Worm (Caenorhabditis elegans) whole organism, L1 larva: ENCODE data around the gene K12H6.9.
A peak's percentile ranks its signal among the peaks of the same experiment; 100 is the strongest.

Source experiments
- C16A3.4 ChIP-seq: fragments of 150-350 bp; optimal IDR thresholded peaks from 2 replicates; lab custom pipeline; 2014; ENCODE audit warnings: missing biosample characterization, missing genetic modification characterization
- Y116A8C.19 ChIP-seq: sonication (generic microtip); optimal IDR thresholded peaks from 2 replicates; lab custom pipeline; 2016; ENCODE audit warnings: missing compliant biosample characterization, missing genetic modification characterization, borderline replicate concordance
- aha-1 ChIP-seq: fragments of 150-350 bp; optimal IDR thresholded peaks from 2 replicates; lab custom pipeline; 2014; ENCODE audit warnings: missing biosample characterization, missing genetic modification characterization
- aly-2 ChIP-seq: fragments of 150-350 bp; optimal IDR thresholded peaks from 2 replicates; lab custom pipeline; 2014; ENCODE audit warnings: missing biosample characterization, missing genetic modification characterization
- ama-1 ChIP-seq: fragments of 150-350 bp; optimal IDR thresholded peaks from 2 replicates; lab custom pipeline; 2014
- blmp-1 ChIP-seq: fragments of 150-350 bp; optimal IDR thresholded peaks from 2 replicates; lab custom pipeline; 2014; ENCODE audit warnings: missing biosample characterization, missing genetic modification characterization
- dsc-1 ChIP-seq: sonication (generic microtip); optimal IDR thresholded peaks from 2 replicates; lab custom pipeline; 2016; ENCODE audit warnings: mild to moderate bottlenecking, missing genetic modification characterization, missing compliant biosample characterization
- efl-1 ChIP-seq, 4 experiments: fragments of 150-350 bp; optimal IDR thresholded peaks in 3 of 4; peaks in 1 of 4; 1 replicate in 1 of 4; 2 replicates in 3 of 4; lab custom pipeline; 2014; ENCODE audit warnings: missing biosample characterization in 2 of 4, missing genetic modification characterization in 2 of 4, missing genetic modification reagents in 2 of 4
- elt-2 ChIP-seq: sonication (generic microtip); optimal IDR thresholded peaks from 2 replicates; lab custom pipeline; 2016; ENCODE audit warnings: missing genetic modification characterization, mild to moderate bottlenecking, inconsistent platforms, missing compliant biosample characterization, missing genetic modification reagents
- elt-3 ChIP-seq, 6 experiments: fragments of 150-350 bp in 1 of 6; sonication (generic microtip); optimal IDR thresholded peaks; 2 replicates each; lab custom pipeline; 2017 to 2018; ENCODE audit warnings: missing biosample characterization in 6 of 6, missing genetic modification characterization in 6 of 6, inconsistent platforms in 1 of 6
- grh-1 ChIP-seq: fragments of 200-800 bp; sonication (Bioruptor generic); IDR thresholded peaks from 2 replicates; pipeline ENCODE4 v1.3.6; 2022; ENCODE audit warnings: missing genetic modification reagents, missing genetic modification characterization, missing compliant biosample characterization
- irx-1 ChIP-seq: sonication (generic microtip); optimal IDR thresholded peaks from 2 replicates; lab custom pipeline; 2016; ENCODE audit warnings: missing genetic modification characterization, missing compliant biosample characterization
- isw-1 ChIP-seq: fragments of 200-800 bp; sonication (Bioruptor generic); IDR thresholded peaks from 2 replicates; pipeline ENCODE4 v1.3.6; 2022; ENCODE audit warnings: missing genetic modification characterization, missing compliant biosample characterization
- jun-1 ChIP-seq: fragments of 150-350 bp; optimal IDR thresholded peaks from 2 replicates; lab custom pipeline; 2014; ENCODE audit warnings: missing biosample characterization, missing genetic modification reagents, missing genetic modification characterization
- lin-13 ChIP-seq: fragments of 150-350 bp; optimal IDR thresholded peaks from 2 replicates; lab custom pipeline; 2014; ENCODE audit warnings: missing biosample characterization, missing genetic modification reagents, missing genetic modification characterization
- lin-14 ChIP-seq: fragments of 200-800 bp; sonication (Bioruptor generic); optimal IDR thresholded peaks from 2 replicates; lab custom pipeline; 2018; ENCODE audit warnings: mild to moderate bottlenecking, missing genetic modification characterization, moderate library complexity, missing compliant biosample characterization
- lin-35 ChIP-seq, 2 experiments: fragments of 150-350 bp; optimal IDR thresholded peaks; 2 replicates each; lab custom pipeline; 2014; ENCODE audit warnings: missing biosample characterization in 2 of 2, missing genetic modification characterization in 2 of 2, missing genetic modification reagents in 2 of 2
- lin-39 ChIP-seq: fragments of 150-350 bp; optimal IDR thresholded peaks from 2 replicates; lab custom pipeline; 2014; ENCODE audit warnings: missing biosample characterization, missing genetic modification reagents, missing genetic modification characterization
- lsy-2 ChIP-seq, 2 experiments: fragments of 150-350 bp; optimal IDR thresholded peaks; 2 replicates each; lab custom pipeline; 2014; ENCODE audit warnings: missing biosample characterization in 2 of 2, missing genetic modification characterization in 2 of 2
- mdl-1 ChIP-seq, 2 experiments: fragments of 150-350 bp; optimal IDR thresholded peaks; 2 replicates each; lab custom pipeline; 2014 to 2017; ENCODE audit warnings: missing biosample characterization in 2 of 2, missing genetic modification characterization in 2 of 2, inconsistent platforms in 1 of 2
- nhr-11 ChIP-seq: fragments of 150-350 bp; optimal IDR thresholded peaks from 2 replicates; lab custom pipeline; 2014; ENCODE audit warnings: missing biosample characterization, missing genetic modification characterization
- nhr-19 ChIP-seq: fragments of 200-800 bp; sonication (Bioruptor generic); conservative IDR thresholded peaks from 2 replicates; pipeline ENCODE4 v1.3.6; 2022; ENCODE audit warnings: missing genetic modification characterization, missing compliant biosample characterization
- nhr-20 ChIP-seq: sonication (generic microtip); optimal IDR thresholded peaks from 2 replicates; lab custom pipeline; 2016; ENCODE audit warnings: mild to moderate bottlenecking, missing genetic modification characterization, missing compliant biosample characterization
- nhr-28 ChIP-seq: fragments of 150-350 bp; optimal IDR thresholded peaks from 2 replicates; lab custom pipeline; 2014; ENCODE audit warnings: missing biosample characterization, missing genetic modification characterization
- nhr-47 ChIP-seq: sonication (generic microtip); optimal IDR thresholded peaks from 2 replicates; lab custom pipeline; 2016; ENCODE audit warnings: mild to moderate bottlenecking, missing genetic modification characterization, moderate library complexity, missing compliant biosample characterization
- nhr-71 ChIP-seq: sonication (generic microtip); optimal IDR thresholded peaks from 2 replicates; lab custom pipeline; 2016; ENCODE audit warnings: mild to moderate bottlenecking, missing genetic modification characterization, moderate library complexity, missing compliant biosample characterization
- nhr-76 ChIP-seq: sonication (generic microtip); optimal IDR thresholded peaks from 2 replicates; lab custom pipeline; 2017; ENCODE audit warnings: missing biosample characterization, missing genetic modification characterization
- nhr-77 ChIP-seq: fragments of 150-350 bp; optimal IDR thresholded peaks from 2 replicates; lab custom pipeline; 2014; ENCODE audit warnings: missing biosample characterization, missing genetic modification characterization
- nhr-85 ChIP-seq: sonication (generic microtip); peaks from one replicate; lab custom pipeline; 2016; ENCODE audit warnings: missing genetic modification characterization, inconsistent platforms, missing compliant biosample characterization
- nhr-90 ChIP-seq: sonication (generic microtip); optimal IDR thresholded peaks from 2 replicates; lab custom pipeline; 2016; ENCODE audit warnings: mild to moderate bottlenecking, missing genetic modification characterization, missing compliant biosample characterization; ENCODE audit not compliant: poor library complexity
- pax-3 ChIP-seq: fragments of 200-800 bp; sonication (Bioruptor generic); optimal IDR thresholded peaks from 2 replicates; lab custom pipeline; 2018; ENCODE audit warnings: mild to moderate bottlenecking, missing genetic modification characterization, moderate library complexity, missing compliant biosample characterization
- pqm-1 ChIP-seq: sonication (generic microtip); optimal IDR thresholded peaks from 3 replicates; lab custom pipeline; 2017; ENCODE audit warnings: missing biosample characterization, missing genetic modification characterization
- skn-1 ChIP-seq: fragments of 150-350 bp; optimal IDR thresholded peaks from 2 replicates; lab custom pipeline; 2014; ENCODE audit warnings: missing biosample characterization, missing genetic modification characterization
- snu-23 ChIP-seq: sonication (generic microtip); optimal IDR thresholded peaks from 2 replicates; lab custom pipeline; 2016; ENCODE audit warnings: missing genetic modification characterization, missing compliant biosample characterization
- swsn-7 ChIP-seq: sonication (generic microtip); optimal IDR thresholded peaks from 2 replicates; lab custom pipeline; 2016; ENCODE audit warnings: missing genetic modification characterization, missing compliant biosample characterization
- tbx-2 ChIP-seq: sonication (generic microtip); optimal IDR thresholded peaks from 2 replicates; lab custom pipeline; 2016; ENCODE audit warnings: missing genetic modification characterization, missing compliant biosample characterization
- unc-30 ChIP-seq: sonication (generic microtip); optimal IDR thresholded peaks from 2 replicates; lab custom pipeline; 2017; ENCODE audit warnings: missing biosample characterization, missing genetic modification characterization
- unc-62 ChIP-seq: fragments of 150-350 bp; optimal IDR thresholded peaks from 2 replicates; lab custom pipeline; 2014; ENCODE audit warnings: missing biosample characterization, missing genetic modification reagents, missing genetic modification characterization
- xbp-1 ChIP-seq: sonication (generic microtip); optimal IDR thresholded peaks from 2 replicates; lab custom pipeline; 2016; ENCODE audit warnings: missing genetic modification characterization, missing compliant biosample characterization
- zag-1 ChIP-seq: fragments of 150-350 bp; optimal IDR thresholded peaks from 2 replicates; lab custom pipeline; 2014; ENCODE audit warnings: missing biosample characterization, missing genetic modification characterization
- ztf-11 ChIP-seq, 2 experiments: sonication (generic microtip); optimal IDR thresholded peaks; 2 replicates each; lab custom pipeline; 2016 to 2017; ENCODE audit warnings: missing genetic modification characterization in 2 of 2, missing biosample characterization in 1 of 2, missing compliant biosample characterization in 1 of 2
- ztf-4 ChIP-seq: fragments of 150-350 bp; optimal IDR thresholded peaks from 2 replicates; lab custom pipeline; 2014; ENCODE audit warnings: missing biosample characterization, missing genetic modification characterization

K12H6.9 gene

DNA sequence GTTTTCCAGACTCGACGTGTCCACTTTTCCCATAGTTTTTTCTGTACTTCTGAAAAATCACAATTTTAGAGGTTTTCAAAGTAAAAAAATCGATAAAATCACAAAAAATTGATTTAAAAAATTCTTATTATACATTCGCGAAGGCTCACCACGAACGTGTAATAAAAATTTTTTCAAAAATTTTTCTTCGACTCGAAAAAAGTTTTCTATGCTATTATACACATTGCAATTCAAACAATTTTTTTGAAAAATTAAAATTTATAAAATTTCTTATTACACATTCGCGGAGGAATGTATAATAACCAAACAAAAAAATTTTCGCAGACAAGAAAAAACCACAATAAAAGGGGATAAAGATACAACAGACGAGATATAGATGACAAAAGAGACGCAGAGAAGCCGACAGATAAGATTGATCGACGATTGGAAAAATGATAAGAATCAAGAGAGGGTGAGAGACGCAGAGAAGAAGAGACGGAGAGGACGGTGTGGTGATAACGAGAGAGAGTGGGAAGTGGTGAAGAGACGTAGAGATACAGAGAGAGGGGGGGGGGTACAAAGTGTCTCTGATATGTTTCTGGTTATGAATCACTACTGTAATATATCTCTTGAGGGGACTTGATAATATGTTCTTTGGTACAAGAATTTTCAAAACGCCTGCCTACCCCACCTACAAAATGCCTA is 23.5 kb upstream of the K12H6.9 start, which contains the start of gene nhr-119 (continued):
- TF ChIP-seq nhr-71 (tag; lab: Kevin White, UChicago): peak; percentile 94
- TF ChIP-seq isw-1: no peak
- peak; percentile 4 for TF ChIP-seq skn-1
- TF ChIP-seq lin-39 (tag; lab: Kevin White, UChicago): peak; percentile 92
- TF ChIP-seq ztf-4 (tag; lab: Kevin White, UChicago): peak; percentile 40
- TF ChIP-seq nhr-11 (tag; lab: Kevin White, UChicago): peak; percentile 86
- TF ChIP-seq mdl-1 (tag; optimal IDR thresholded peaks at IDR 0.05; lab: Kevin White, UChicago): peak in 1 of 2 experiments; percentile 71
- TF ChIP-seq tbx-2 (tag; lab: Kevin White, UChicago): peak; percentile 77
- TF ChIP-seq irx-1 (tag; lab: Kevin White, UChicago): peak; percentile 28
- TF ChIP-seq ama-1 (lab: Kevin White, UChicago): peak; percentile 0
- peak; percentile 95 for TF ChIP-seq elt-2 (tag; lab: Kevin White, UChicago)
- TF ChIP-seq jun-1 (tag; lab: Kevin White, UChicago): peak; percentile 73
- peak; percentile 19 for TF ChIP-seq C16A3.4 (tag; lab: Kevin White, UChicago)
- peak; percentile 18 for TF ChIP-seq pqm-1 (tag; lab: Kevin White, UChicago)
- no peak for TF ChIP-seq Y116A8C.19 (tag; lab: Kevin White, UChicago)
- TF ChIP-seq grh-1: peak; percentile 71
- peak; percentile 77 for TF ChIP-seq nhr-47
- TF ChIP-seq ztf-11 (tag; optimal IDR thresholded peaks at IDR 0.05; lab: Kevin White, UChicago): no peak
- TF ChIP-seq snu-23: peak; percentile 83
- TF ChIP-seq nhr-85 (tag; lab: Kevin White, UChicago): peak; percentile 98
- peak; percentile 26 for TF ChIP-seq lin-13 (GFP tag; lab: Kevin White, UChicago)
- peak; percentile 83 for TF ChIP-seq lin-14
- TF ChIP-seq aly-2: no peak
- TF ChIP-seq xbp-1: peak; percentile 50
- TF ChIP-seq nhr-76 (tag; lab: Kevin White, UChicago): no peak
- peak; percentile 69 to 74 for TF ChIP-seq lsy-2 (tag; optimal IDR thresholded peaks at IDR 0.05; lab: Kevin White, UChicago)
- peak; percentile 61 to 65 for TF ChIP-seq efl-1 (optimal IDR thresholded peaks at IDR 0.05; lab: Kevin White, UChicago)
- TF ChIP-seq efl-1 (GFP tag; optimal IDR thresholded peaks at IDR 0.05 in 1 of 2; lab: Kevin White, UChicago): peak; percentile 23 to 95

DNA sequence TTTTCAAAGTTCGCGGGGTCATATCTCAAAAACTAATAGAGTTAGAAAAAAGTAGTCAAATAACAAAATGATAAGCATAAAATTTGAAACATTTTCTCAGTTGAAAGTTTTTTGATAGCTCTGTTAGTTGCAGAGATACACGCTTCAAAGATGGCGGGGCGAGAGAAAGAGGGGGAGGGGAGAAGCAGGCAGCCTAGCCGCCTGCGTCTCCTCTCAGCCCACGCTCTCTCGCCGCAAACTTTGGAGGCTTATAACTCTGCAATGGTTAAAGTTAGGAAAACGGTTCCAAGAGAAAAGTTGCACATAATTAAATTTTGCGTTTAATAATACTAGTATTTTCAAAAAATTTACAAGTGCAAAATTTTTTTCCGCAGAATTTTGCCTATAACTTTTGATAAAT is 22.4 kb upstream of the K12H6.9 start:
- TF ChIP-seq pax-3 (tag; lab: Kevin White, UChicago) (no peak), nhr-28 (tag; lab: Kevin White, UChicago) (no peak), zag-1 (tag; lab: Kevin White, UChicago) (no peak), unc-30 (tag; lab: Kevin White, UChicago) (no peak), nhr-71 (tag; lab: Kevin White, UChicago) (no peak), skn-1 (no peak), aha-1 (tag; lab: Kevin White, UChicago) (no peak), mdl-1 (tag; optimal IDR thresholded peaks at IDR 0.05; lab: Kevin White, UChicago) (no peak), elt-3 (tag; optimal IDR thresholded peaks at IDR 0.05; lab: Kevin White, UChicago) (no peak)

DNA sequence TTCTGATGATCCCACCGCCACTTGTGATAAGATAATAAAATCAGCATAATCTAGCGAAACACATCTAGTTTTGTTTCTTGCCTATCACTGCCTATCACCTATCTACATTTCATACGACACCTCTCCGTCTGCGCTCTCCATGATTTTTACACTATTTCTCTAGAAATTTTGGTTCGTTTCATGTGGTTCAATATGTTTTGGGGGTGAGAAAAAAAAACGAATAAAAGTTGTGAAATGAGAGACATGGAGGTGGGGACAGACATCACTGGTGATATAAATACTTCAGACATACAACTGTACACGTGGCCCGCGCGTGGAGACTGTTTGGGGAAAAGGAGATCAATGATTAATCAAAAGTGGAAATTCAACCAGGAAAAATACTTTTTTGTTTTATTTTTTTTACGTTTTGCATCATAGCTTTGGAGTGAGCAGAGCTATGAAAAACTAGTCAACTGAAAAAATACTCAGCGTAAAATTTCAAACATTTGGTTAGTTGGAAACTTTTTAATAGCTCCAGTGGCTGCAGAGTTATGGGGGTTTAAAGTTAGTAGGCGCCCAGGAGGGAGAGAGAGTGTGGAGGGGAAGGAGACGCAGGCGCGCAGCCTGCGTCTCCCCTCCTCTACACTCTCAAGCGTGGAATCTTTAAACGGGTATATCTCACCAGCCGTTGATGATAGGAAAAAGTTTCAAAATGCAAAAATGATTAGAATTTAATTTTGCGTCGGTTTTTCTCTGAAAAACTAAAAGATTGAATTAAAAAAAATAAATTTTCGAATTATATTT is 21.2 kb upstream of the K12H6.9 start:
- TF ChIP-seq nhr-76 (tag; lab: Kevin White, UChicago) (no peak), lin-14 (peak; percentile 48), lin-35 (GFP tag; optimal IDR thresholded peaks at IDR 0.05; lab: Kevin White, UChicago) (peak in 1 of 2 experiments; percentile 46), swsn-7 (tag; lab: Kevin White, UChicago) (no peak), unc-62 (no peak), dsc-1 (tag; lab: Kevin White, UChicago) (no peak), elt-3 (tag; optimal IDR thresholded peaks at IDR 0.05; lab: Kevin White, UChicago) (peak in 4 of 6 experiments; percentile 11 to 87 (median 68)), blmp-1 (peak; percentile 50), nhr-71 (tag; lab: Kevin White, UChicago) (peak; percentile 38), nhr-20 (tag; lab: Kevin White, UChicago) (peak; percentile 40), nhr-90 (peak; percentile 31), elt-2 (tag; lab: Kevin White, UChicago) (peak; percentile 90), snu-23 (peak; percentile 24), mdl-1 (tag; optimal IDR thresholded peaks at IDR 0.05; lab: Kevin White, UChicago) (peak in 1 of 2 experiments; percentile 49), nhr-77 (tag; lab: Kevin White, UChicago) (no peak), nhr-19 (GFP tag; lab: Robert Waterston, UW) (0 out of 2 replicates have a peak, but pooled peaks have one; percentile 5), nhr-85 (tag; lab: Kevin White, UChicago) (peak; percentile 66)
